Fruit fly (Drosophila melanogaster) Kc167 (cell line): ENCODE measurements around the gene CG14232.

Experiments used
- Myc ChIP-seq: fragments of >200 bp; optimal IDR thresholded peaks from 2 replicates; lab custom pipeline; 2017; ENCODE audit warnings: missing external identifiers
- h ChIP-seq: fragments of >200 bp; optimal IDR thresholded peaks from 3 replicates; lab custom pipeline; 2018; ENCODE audit warnings: missing external identifiers
- psq ChIP-seq: fragments of >200 bp; optimal IDR thresholded peaks from 2 replicates; lab custom pipeline; 2017; ENCODE audit warnings: missing external identifiers
- ttk ChIP-seq: sonication (Bioruptor generic); optimal IDR thresholded peaks from 2 replicates; lab custom pipeline; 2017; ENCODE audit warnings: missing external identifiers

- TF ChIP-seq psq (no peak), Myc (lab: Kevin White, UChicago) (no peak), ttk (lab: Kevin White, UChicago) (no peak), h (lab: Kevin White, UChicago) (no peak)
These were observed 40.0 kb upstream of the CG14232 start, which contains the start of the genes CG18809, COX6B, CG33932 and Rpp20 for dm6 chrX:19744003-19744488.
